Worm (Caenorhabditis elegans) whole organism, late embryonic: ENCODE data around the gene kcc-3.

Experiments
- C08G9.2 ChIP-seq: sonication (generic microtip); optimal IDR thresholded peaks from 2 replicates; lab custom pipeline; 2016; ENCODE audit warnings: mild to moderate bottlenecking, missing genetic modification characterization, moderate library complexity, missing compliant biosample characterization
- ahr-1 ChIP-seq: sonication (generic microtip); optimal IDR thresholded peaks from 2 replicates; lab custom pipeline; 2016; ENCODE audit warnings: missing genetic modification characterization, missing compliant biosample characterization
- ama-1 ChIP-seq: fragments of 150-350 bp; optimal IDR thresholded peaks from 2 replicates; lab custom pipeline; 2014
- ceh-19 ChIP-seq: fragments of 200-800 bp; sonication (Bioruptor generic); optimal IDR thresholded peaks from 2 replicates; lab custom pipeline; 2018; ENCODE audit warnings: mild to moderate bottlenecking, missing genetic modification characterization, missing compliant biosample characterization
- ceh-45 ChIP-seq: fragments of 200-800 bp; sonication (Bioruptor generic); IDR thresholded peaks from 2 replicates; pipeline ENCODE4 v1.3.6; 2022; ENCODE audit warnings: missing genetic modification reagents, missing genetic modification characterization, missing compliant biosample characterization
- elt-2 ChIP-seq: sonication (generic microtip); optimal IDR thresholded peaks from 2 replicates; lab custom pipeline; 2016; ENCODE audit warnings: missing genetic modification reagents, missing genetic modification characterization, missing compliant biosample characterization
- ets-4 ChIP-seq: sonication (generic microtip); optimal IDR thresholded peaks from 2 replicates; lab custom pipeline; 2016; ENCODE audit warnings: missing genetic modification characterization, missing compliant biosample characterization
- lin-11 ChIP-seq: fragments of 200-800 bp; sonication (Bioruptor generic); optimal IDR thresholded peaks from 2 replicates; lab custom pipeline; 2018; ENCODE audit warnings: mild to moderate bottlenecking, missing genetic modification characterization, missing compliant biosample characterization
- madf-2 ChIP-seq: sonication (generic microtip); optimal IDR thresholded peaks from 2 replicates; lab custom pipeline; 2017; ENCODE audit warnings: missing genetic modification characterization, missing compliant biosample characterization
- nfya-1 ChIP-seq: sonication (generic microtip); optimal IDR thresholded peaks from 2 replicates; lab custom pipeline; 2017; ENCODE audit warnings: missing genetic modification characterization, mild to moderate bottlenecking, missing compliant biosample characterization, antibody characterized with exemption, moderate library complexity
- pag-3 ChIP-seq: sonication (generic microtip); optimal IDR thresholded peaks from 2 replicates; lab custom pipeline; 2016; ENCODE audit warnings: missing compliant biosample characterization, missing genetic modification characterization, borderline replicate concordance
- ref-2 ChIP-seq: sonication (generic microtip); optimal IDR thresholded peaks from 2 replicates; lab custom pipeline; 2016; ENCODE audit warnings: missing genetic modification characterization, missing compliant biosample characterization
- sox-4 ChIP-seq: sonication (generic microtip); optimal IDR thresholded peaks from 2 replicates; lab custom pipeline; 2017; ENCODE audit warnings: mild to moderate bottlenecking, missing genetic modification characterization, inconsistent platforms, missing compliant biosample characterization
- ttx-3 ChIP-seq: sonication (generic microtip); optimal IDR thresholded peaks from 2 replicates; lab custom pipeline; 2016; ENCODE audit warnings: missing genetic modification reagents, missing genetic modification characterization, missing compliant biosample characterization

- TF ChIP-seq ama-1 (lab: Kevin White, UChicago) (no peak), sox-4 (no peak), lin-11 (tag; lab: Kevin White, UChicago) (no peak), ttx-3 (tag; lab: Kevin White, UChicago) (no peak), pag-3 (tag; lab: Kevin White, UChicago) (no peak), elt-2 (tag; lab: Kevin White, UChicago) (no peak), ahr-1 (no peak), madf-2 (tag; lab: Kevin White, UChicago) (no peak), C08G9.2 (tag; lab: Kevin White, UChicago) (no peak), ref-2 (tag; lab: Kevin White, UChicago) (no peak), ets-4 (tag; lab: Kevin White, UChicago) (no peak), ceh-45 (GFP tag; lab: Robert Waterston, UW) (no peak), ceh-19 (GFP tag; lab: Kevin White, UChicago) (no peak), nfya-1 (no peak)
These were observed 40.0 kb downstream of the kcc-3 start for ce11 chrII:7393922-7394689.
